Fruit fly (Drosophila melanogaster) whole organism, embryonic: ENCODE measurements around the gene Cks85A.

Source experiments
- Blimp-1 ChIP-seq: fragments of 200-800 bp; sonication (Bioruptor generic); optimal IDR thresholded peaks from 3 replicates; lab custom pipeline; 2018; ENCODE audit warnings: missing biosample characterization, missing genetic modification characterization, mild to moderate bottlenecking, moderate library complexity, missing genetic modification reagents
- BtbVII ChIP-seq: fragments of 200-800 bp; sonication (Bioruptor generic); optimal IDR thresholded peaks from 3 replicates; lab custom pipeline; 2017; ENCODE audit warnings: missing biosample characterization, mild to moderate bottlenecking, missing genetic modification characterization
- CG10654 ChIP-seq: fragments of 200-800 bp; sonication (Bioruptor generic); optimal IDR thresholded peaks from 2 replicates; lab custom pipeline; 2016; ENCODE audit warnings: missing biosample characterization, missing genetic modification characterization
- CG12236 ChIP-seq: fragments of 200-800 bp; sonication (Bioruptor generic); optimal IDR thresholded peaks from 2 replicates; lab custom pipeline; 2016; ENCODE audit warnings: missing biosample characterization, missing genetic modification characterization
- CG13296 ChIP-seq: fragments of 200-800 bp; sonication (Bioruptor generic); optimal IDR thresholded peaks from 3 replicates; lab custom pipeline; 2018; ENCODE audit warnings: missing biosample characterization, mild to moderate bottlenecking, missing genetic modification characterization
- CG13894 ChIP-seq: fragments of 200-800 bp; sonication (Bioruptor generic); optimal IDR thresholded peaks from 3 replicates; lab custom pipeline; 2018; ENCODE audit warnings: missing biosample characterization, mild to moderate bottlenecking, missing genetic modification characterization, moderate library complexity
- CG14441 ChIP-seq: fragments of 200-800 bp; sonication (Bioruptor generic); IDR thresholded peaks from 2 replicates; pipeline ENCODE4 v1.3.6; 2022; ENCODE audit warnings: missing biosample characterization, missing genetic modification characterization
- CG15696 ChIP-seq: fragments of 200-800 bp; sonication (Bioruptor generic); optimal IDR thresholded peaks from 2 replicates; lab custom pipeline; 2019; ENCODE audit warnings: missing biosample characterization, mild to moderate bottlenecking, missing genetic modification characterization, moderate library complexity
- CG16863 ChIP-seq: fragments of 200-800 bp; sonication (Bioruptor generic); optimal IDR thresholded peaks from 3 replicates; lab custom pipeline; 2016; ENCODE audit warnings: missing biosample characterization, missing genetic modification characterization
- CG17359 ChIP-seq: fragments of 200-800 bp; sonication (Bioruptor generic); optimal IDR thresholded peaks from 3 replicates; lab custom pipeline; 2018; ENCODE audit warnings: missing biosample characterization, mild to moderate bottlenecking, missing genetic modification characterization, moderate library complexity
- CG1832 ChIP-seq: fragments of 200-800 bp; sonication (Bioruptor generic); optimal IDR thresholded peaks from 2 replicates; lab custom pipeline; 2017; ENCODE audit warnings: missing biosample characterization, mild to moderate bottlenecking, missing genetic modification characterization, inconsistent platforms
- CG2129 ChIP-seq: fragments of 200-800 bp; sonication (Bioruptor generic); IDR thresholded peaks from 2 replicates; pipeline ENCODE4 v1.3.6; 2022; ENCODE audit warnings: missing biosample characterization, missing genetic modification characterization; ENCODE audit not compliant: partially characterized antibody
- CG2889 ChIP-seq: fragments of 200-800 bp; sonication (Bioruptor generic); IDR thresholded peaks from 3 replicates; pipeline ENCODE4 v1.3.6; 2022; ENCODE audit warnings: missing biosample characterization, missing genetic modification characterization
- CG30431 ChIP-seq: fragments of 200-800 bp; sonication (Bioruptor generic); optimal IDR thresholded peaks from 2 replicates; lab custom pipeline; 2017; ENCODE audit warnings: missing biosample characterization, missing genetic modification characterization
- CG4404 ChIP-seq: fragments of 200-800 bp; sonication (Bioruptor generic); IDR thresholded peaks from 2 replicates; pipeline ENCODE4 v1.3.6; 2022; ENCODE audit warnings: missing biosample characterization, missing genetic modification characterization
- CG7745 ChIP-seq: fragments of 200-800 bp; sonication (Bioruptor generic); optimal IDR thresholded peaks from 2 replicates; lab custom pipeline; 2018; ENCODE audit warnings: missing biosample characterization, mild to moderate bottlenecking, missing genetic modification characterization, moderate library complexity
- CG7963 ChIP-seq: fragments of 200-800 bp; sonication (Bioruptor generic); IDR thresholded peaks from 3 replicates; pipeline ENCODE4 v1.3.6; 2022; ENCODE audit warnings: missing biosample characterization, missing genetic modification characterization; ENCODE audit not compliant: partially characterized antibody
- CG8089 ChIP-seq: fragments of 200-800 bp; sonication (Bioruptor generic); optimal IDR thresholded peaks from 3 replicates; lab custom pipeline; 2016; ENCODE audit warnings: missing biosample characterization, missing genetic modification characterization
- CG9437 ChIP-seq: fragments of 200-800 bp; sonication (Bioruptor generic); optimal IDR thresholded peaks from 2 replicates; lab custom pipeline; 2018; ENCODE audit warnings: missing biosample characterization, mild to moderate bottlenecking, missing genetic modification characterization
- CG9727 ChIP-seq: fragments of 200-800 bp; sonication (Bioruptor generic); optimal IDR thresholded peaks from 3 replicates; lab custom pipeline; 2017; ENCODE audit warnings: missing biosample characterization, mild to moderate bottlenecking, missing genetic modification characterization
- Deaf1 ChIP-seq: fragments of 200-800 bp; optimal IDR thresholded peaks from 3 replicates; lab custom pipeline; 2019; ENCODE audit warnings: missing biosample characterization, mild to moderate bottlenecking, missing genetic modification characterization, moderate library complexity
- Elba2 ChIP-seq: fragments of 200-800 bp; sonication (Bioruptor generic); optimal IDR thresholded peaks from 3 replicates; lab custom pipeline; 2016; ENCODE audit warnings: missing biosample characterization, missing genetic modification characterization
- H15 ChIP-seq: fragments of 200-800 bp; sonication (Bioruptor generic); IDR thresholded peaks from 3 replicates; pipeline ENCODE4 v1.3.6; 2022; ENCODE audit warnings: missing biosample characterization, missing genetic modification characterization
- Nf-YA ChIP-seq: fragments of 200-800 bp; sonication (Bioruptor generic); IDR thresholded peaks from 2 replicates; pipeline ENCODE4 v1.3.6; 2022; ENCODE audit warnings: missing biosample characterization, missing genetic modification characterization
- Nf-YB ChIP-seq: fragments of 200-800 bp; sonication (Bioruptor generic); optimal IDR thresholded peaks from 3 replicates; lab custom pipeline; 2019; ENCODE audit warnings: missing biosample characterization, mild to moderate bottlenecking, missing genetic modification characterization, moderate library complexity
- Sin3A ChIP-seq: fragments of >200 bp; optimal IDR thresholded peaks from 2 replicates; lab custom pipeline; 2018
- al ChIP-seq: fragments of 200-800 bp; sonication (Bioruptor generic); IDR thresholded peaks from 2 replicates; pipeline ENCODE4 v1.3.6; 2022; ENCODE audit warnings: missing biosample characterization, missing genetic modification characterization
- az2 ChIP-seq: fragments of 200-800 bp; sonication (Bioruptor generic); optimal IDR thresholded peaks from 3 replicates; lab custom pipeline; 2016; ENCODE audit warnings: missing biosample characterization, missing genetic modification characterization
- br ChIP-seq: fragments of >200 bp; optimal IDR thresholded peaks from 2 replicates; lab custom pipeline; 2017
- cad ChIP-seq: fragments of >200 bp; optimal IDR thresholded peaks from 2 replicates; lab custom pipeline; 2017; ENCODE audit warnings: missing biosample characterization, missing genetic modification characterization
- gcm2 ChIP-seq: fragments of 200-800 bp; sonication (Bioruptor generic); optimal IDR thresholded peaks from 2 replicates; lab custom pipeline; 2016; ENCODE audit warnings: missing biosample characterization, missing genetic modification characterization
- gem ChIP-seq: fragments of 200-800 bp; sonication (Bioruptor generic); optimal IDR thresholded peaks from 2 replicates; lab custom pipeline; 2019; ENCODE audit warnings: missing biosample characterization, mild to moderate bottlenecking, missing genetic modification characterization, moderate library complexity
- gsb ChIP-seq: fragments of 200-800 bp; sonication (Bioruptor generic); IDR thresholded peaks from 2 replicates; pipeline ENCODE4 v1.3.6; 2022; ENCODE audit warnings: missing biosample characterization, missing genetic modification characterization
- her ChIP-seq: fragments of 200-800 bp; sonication (Bioruptor generic); optimal IDR thresholded peaks from 2 replicates; lab custom pipeline; 2016; ENCODE audit warnings: missing biosample characterization, missing genetic modification characterization
- jigr1 ChIP-seq: fragments of 200-800 bp; sonication (Bioruptor generic); IDR thresholded peaks from 3 replicates; pipeline ENCODE4 v1.3.6; 2022; ENCODE audit warnings: missing biosample characterization, missing genetic modification characterization
- lmd ChIP-seq: fragments of 200-800 bp; sonication (Bioruptor generic); IDR thresholded peaks from 2 replicates; pipeline ENCODE4 v1.3.6; 2022; ENCODE audit warnings: missing biosample characterization, missing genetic modification characterization
- mam ChIP-seq: fragments of 200-800 bp; sonication (Bioruptor generic); optimal IDR thresholded peaks from 3 replicates; lab custom pipeline; 2016; ENCODE audit warnings: missing biosample characterization, missing genetic modification characterization
- nmo ChIP-seq: fragments of 200-800 bp; sonication (Bioruptor generic); optimal IDR thresholded peaks from 2 replicates; lab custom pipeline; 2018; ENCODE audit warnings: missing biosample characterization, mild to moderate bottlenecking, missing genetic modification characterization, moderate library complexity
- onecut ChIP-seq: fragments of 200-800 bp; sonication (Bioruptor generic); IDR thresholded peaks from 2 replicates; pipeline ENCODE4 v1.3.6; 2022; ENCODE audit warnings: missing biosample characterization, missing genetic modification characterization
- peb ChIP-seq: fragments of 200-800 bp; sonication (Bioruptor generic); IDR thresholded peaks from 2 replicates; pipeline ENCODE4 v1.3.6; 2022; ENCODE audit warnings: missing biosample characterization, missing genetic modification characterization
- pfk ChIP-seq: fragments of 200-800 bp; sonication (Bioruptor generic); optimal IDR thresholded peaks from 2 replicates; lab custom pipeline; 2018; ENCODE audit warnings: missing biosample characterization, mild to moderate bottlenecking, missing genetic modification characterization, moderate library complexity
- pros ChIP-seq: fragments of 200-800 bp; sonication (Bioruptor generic); optimal IDR thresholded peaks from 3 replicates; lab custom pipeline; 2019; ENCODE audit warnings: missing biosample characterization, mild to moderate bottlenecking, missing genetic modification characterization, moderate library complexity
- ro ChIP-seq: fragments of 200-800 bp; sonication (Bioruptor generic); IDR thresholded peaks from 2 replicates; pipeline ENCODE4 v1.3.6; 2022; ENCODE audit warnings: missing biosample characterization, missing genetic modification characterization
- seq ChIP-seq: fragments of 200-800 bp; sonication (Bioruptor generic); IDR thresholded peaks from 2 replicates; pipeline ENCODE4 v1.3.6; 2022; ENCODE audit warnings: missing biosample characterization, missing genetic modification characterization
- slp2 ChIP-seq: fragments of 200-800 bp; sonication (Bioruptor generic); optimal IDR thresholded peaks from 2 replicates; lab custom pipeline; 2016; ENCODE audit warnings: missing biosample characterization, missing genetic modification characterization
- sr ChIP-seq: fragments of 200-800 bp; sonication (Bioruptor generic); IDR thresholded peaks from 3 replicates; pipeline ENCODE4 v1.3.6; 2022; ENCODE audit warnings: missing biosample characterization, missing genetic modification characterization
- stc ChIP-seq: fragments of 200-800 bp; sonication (Bioruptor generic); IDR thresholded peaks from 2 replicates; pipeline ENCODE4 v1.3.6; 2022; ENCODE audit warnings: missing biosample characterization, missing genetic modification characterization
- tna ChIP-seq: fragments of 200-800 bp; sonication (Bioruptor generic); IDR thresholded peaks from 2 replicates; pipeline ENCODE4 v1.3.6; 2022; ENCODE audit warnings: missing biosample characterization, missing genetic modification characterization; ENCODE audit not compliant: partially characterized antibody
- vvl ChIP-seq: fragments of 200-800 bp; sonication (Bioruptor generic); IDR thresholded peaks from 2 replicates; pipeline ENCODE4 v1.3.6; 2022; ENCODE audit warnings: missing biosample characterization, missing genetic modification characterization
- wor ChIP-seq: fragments of 200-800 bp; sonication (Bioruptor generic); IDR thresholded peaks from 2 replicates; pipeline ENCODE4 v1.3.6; 2022; ENCODE audit warnings: missing biosample characterization, missing genetic modification characterization

Gene Cks85A

dm6 chr3R:8670529-8671491 is 47.4 kb downstream of the Cks85A start, which contains the start of gene p (continued):
- TF ChIP-seq Nf-YA (GFP tag; lab: Robert Waterston, UW) = no peak
- TF ChIP-seq CG13894 (tag; lab: Kevin White, UChicago) = peak; percentile 32
- TF ChIP-seq CG14441 (GFP tag; lab: Robert Waterston, UW) = no peak
- peak; percentile 71 for TF ChIP-seq CG17359 (tag; lab: Kevin White, UChicago)
- TF ChIP-seq Deaf1 (tag; lab: Kevin White, UChicago) = no peak
- peak; percentile 36 for TF ChIP-seq slp2 (GFP tag; lab: Kevin White, UChicago)
- no peak for TF ChIP-seq CG7745 (tag; lab: Kevin White, UChicago)
- peak; percentile 4 for TF ChIP-seq her (GFP tag; lab: Kevin White, UChicago)
- TF ChIP-seq az2 (GFP tag; lab: Kevin White, UChicago) = peak; percentile 26
- no peak for TF ChIP-seq br (lab: Kevin White, UChicago)
- no peak for TF ChIP-seq al (GFP tag; lab: Robert Waterston, UW)
- peak; percentile 35 for TF ChIP-seq CG12236 (GFP tag; lab: Kevin White, UChicago)
- no peak for TF ChIP-seq CG2889 (GFP tag; lab: Robert Waterston, UW)
- TF ChIP-seq vvl (GFP tag; lab: Robert Waterston, UW) = peak; percentile 51
- no peak for TF ChIP-seq wor
- TF ChIP-seq nmo (GFP tag; lab: Kevin White, UChicago) = peak; percentile 13
- no peak for TF ChIP-seq gsb
- TF ChIP-seq Elba2 (GFP tag; lab: Kevin White, UChicago) = no peak
- no peak for TF ChIP-seq peb (GFP tag; lab: Robert Waterston, UW)
- peak; percentile 17; the same call in 1 of the 2 replicates for TF ChIP-seq lmd (GFP tag; lab: Robert Waterston, UW)
- no peak for TF ChIP-seq CG2129 (GFP tag; lab: Robert Waterston, UW)
- no peak for TF ChIP-seq CG4404 (GFP tag; lab: Robert Waterston, UW)
- no peak for TF ChIP-seq cad (GFP tag; lab: Kevin White, UChicago)
- TF ChIP-seq ro (GFP tag; lab: Robert Waterston, UW) = no peak
- peak; percentile 34 for TF ChIP-seq Blimp-1 (GFP tag; lab: Kevin White, UChicago)
- TF ChIP-seq CG9727 = peak; percentile 37
- no peak for TF ChIP-seq H15 (GFP tag; lab: Robert Waterston, UW)
- 0 out of 2 replicates have a peak, but pooled peaks have one; percentile 12 for TF ChIP-seq onecut
- TF ChIP-seq CG13296 (GFP tag; lab: Kevin White, UChicago) = no peak
- no peak for TF ChIP-seq CG8089 (GFP tag; lab: Kevin White, UChicago)
- TF ChIP-seq Nf-YB (GFP tag; lab: Kevin White, UChicago) = no peak
- TF ChIP-seq gcm2 (GFP tag; lab: Kevin White, UChicago) = no peak
- no peak for TF ChIP-seq CG30431 (GFP tag; lab: Kevin White, UChicago)
- TF ChIP-seq CG7963 = no peak
- TF ChIP-seq BtbVII (GFP tag; lab: Kevin White, UChicago) = peak; percentile 61
- TF ChIP-seq jigr1 (GFP tag; lab: Robert Waterston, UW) = no peak
- TF ChIP-seq seq (GFP tag; lab: Robert Waterston, UW) = no peak; the same call in 1 of the 2 replicates
- peak; percentile 61 for TF ChIP-seq gem (tag; lab: Kevin White, UChicago)
- TF ChIP-seq sr = no peak
- TF ChIP-seq Sin3A (lab: Kevin White, UChicago) = no peak
- TF ChIP-seq CG9437 (GFP tag; lab: Kevin White, UChicago) = no peak
- TF ChIP-seq pfk (GFP tag; lab: Kevin White, UChicago) = peak; percentile 30
- TF ChIP-seq pros (GFP tag; lab: Kevin White, UChicago) = no peak
- peak; percentile 40 for TF ChIP-seq CG15696 (tag; lab: Kevin White, UChicago)
- no peak for TF ChIP-seq tna (GFP tag; lab: Robert Waterston, UW)
- TF ChIP-seq CG1832 (GFP tag; lab: Kevin White, UChicago) = no peak
- TF ChIP-seq CG16863 (GFP tag; lab: Kevin White, UChicago) = no peak
- no peak for TF ChIP-seq CG10654 (GFP tag; lab: Kevin White, UChicago)
- TF ChIP-seq mam = peak; percentile 59
- 0 out of 2 replicates have a peak, but pooled peaks have one; percentile 21 for TF ChIP-seq stc (GFP tag; lab: Robert Waterston, UW)
